Worm (Caenorhabditis elegans) whole organism, L2 larva: ENCODE data around the gene F01G10.6.

ENCODE experiments used
- F13H6.1 ChIP-seq: sonication (generic microtip); optimal IDR thresholded peaks from 2 replicates; lab custom pipeline; 2016; ENCODE audit warnings: missing genetic modification characterization, missing compliant biosample characterization
- R02D3.7 ChIP-seq: fragments of 150-350 bp; optimal IDR thresholded peaks from 2 replicates; lab custom pipeline; 2014; ENCODE audit warnings: missing biosample characterization, missing genetic modification characterization
- ZK546.5 ChIP-seq: sonication (generic microtip); optimal IDR thresholded peaks from 2 replicates; lab custom pipeline; 2017; ENCODE audit warnings: missing biosample characterization, missing genetic modification characterization
- aly-2 ChIP-seq: fragments of 150-350 bp; optimal IDR thresholded peaks from 2 replicates; lab custom pipeline; 2014; ENCODE audit warnings: missing biosample characterization, missing genetic modification characterization
- ama-1 ChIP-seq: fragments of 150-350 bp; optimal IDR thresholded peaks from 2 replicates; lab custom pipeline; 2018; ENCODE audit warnings: inconsistent platforms
- ceh-16 ChIP-seq: fragments of 150-350 bp; optimal IDR thresholded peaks from 2 replicates; lab custom pipeline; 2014; ENCODE audit warnings: missing biosample characterization, missing genetic modification characterization
- ceh-82 ChIP-seq: fragments of 150-350 bp; optimal IDR thresholded peaks from 2 replicates; lab custom pipeline; 2014; ENCODE audit warnings: missing biosample characterization, missing genetic modification characterization
- crh-2 ChIP-seq: sonication (generic microtip); optimal IDR thresholded peaks from 2 replicates; lab custom pipeline; 2017; ENCODE audit warnings: missing biosample characterization, missing genetic modification characterization
- dmd-4 ChIP-seq: sonication (generic microtip); optimal IDR thresholded peaks from 2 replicates; lab custom pipeline; 2017; ENCODE audit warnings: missing biosample characterization, missing genetic modification characterization
- egl-27 ChIP-seq: sonication (generic microtip); optimal IDR thresholded peaks from 3 replicates; lab custom pipeline; 2017; ENCODE audit warnings: missing biosample characterization, missing genetic modification reagents, missing genetic modification characterization
- elt-3 ChIP-seq: sonication (generic microtip); optimal IDR thresholded peaks from 2 replicates; lab custom pipeline; 2017; ENCODE audit warnings: missing biosample characterization, missing genetic modification characterization
- fos-1 ChIP-seq: fragments of 150-350 bp; optimal IDR thresholded peaks from 2 replicates; lab custom pipeline; 2014; ENCODE audit warnings: missing biosample characterization, missing genetic modification characterization
- gmeb-1 ChIP-seq: fragments of 150-350 bp; optimal IDR thresholded peaks from 2 replicates; lab custom pipeline; 2014; ENCODE audit warnings: missing biosample characterization, missing genetic modification characterization
- lin-13 ChIP-seq: fragments of 150-350 bp; optimal IDR thresholded peaks from 2 replicates; lab custom pipeline; 2014; ENCODE audit warnings: missing biosample characterization, missing genetic modification reagents, missing genetic modification characterization
- lin-39 ChIP-seq: fragments of 150-350 bp; optimal IDR thresholded peaks from 2 replicates; lab custom pipeline; 2014; ENCODE audit warnings: missing biosample characterization, missing genetic modification reagents, missing genetic modification characterization
- lsy-2 ChIP-seq, 2 experiments: fragments of 150-350 bp in 1 of 2; sonication (generic microtip) in 1 of 2; optimal IDR thresholded peaks; 2 replicates each; lab custom pipeline; 2014 to 2017; ENCODE audit warnings: missing biosample characterization in 2 of 2, missing genetic modification characterization in 2 of 2
- mab-5 ChIP-seq: fragments of 150-350 bp; optimal IDR thresholded peaks from 2 replicates; lab custom pipeline; 2014; ENCODE audit warnings: missing biosample characterization, missing genetic modification characterization
- mbf-1 ChIP-seq: sonication (generic microtip); optimal IDR thresholded peaks from 2 replicates; lab custom pipeline; 2017; ENCODE audit warnings: missing biosample characterization, missing genetic modification characterization
- mdl-1 ChIP-seq, 2 experiments: fragments of 150-350 bp in 1 of 2; sonication (generic microtip) in 1 of 2; optimal IDR thresholded peaks; 2 replicates each; lab custom pipeline; 2017; ENCODE audit warnings: missing biosample characterization in 2 of 2, missing genetic modification characterization in 2 of 2
- nhr-10 ChIP-seq: sonication (generic microtip); optimal IDR thresholded peaks from 2 replicates; lab custom pipeline; 2017; ENCODE audit warnings: missing biosample characterization, missing genetic modification characterization
- nhr-11 ChIP-seq: fragments of 150-350 bp; optimal IDR thresholded peaks from 2 replicates; lab custom pipeline; 2014; ENCODE audit warnings: missing biosample characterization, missing genetic modification characterization
- nhr-12 ChIP-seq: fragments of 150-350 bp; optimal IDR thresholded peaks from 2 replicates; lab custom pipeline; 2014; ENCODE audit warnings: missing biosample characterization, missing genetic modification characterization
- nhr-129 ChIP-seq: fragments of 150-350 bp; optimal IDR thresholded peaks from 2 replicates; lab custom pipeline; 2014; ENCODE audit warnings: missing biosample characterization, missing genetic modification characterization
- nhr-23 ChIP-seq: fragments of 150-350 bp; optimal IDR thresholded peaks from 2 replicates; lab custom pipeline; 2014; ENCODE audit warnings: missing biosample characterization, missing genetic modification reagents, missing genetic modification characterization
- nhr-237 ChIP-seq: fragments of 150-350 bp; optimal IDR thresholded peaks from 2 replicates; lab custom pipeline; 2014; ENCODE audit warnings: missing biosample characterization, missing genetic modification characterization
- nhr-6 ChIP-seq: fragments of 150-350 bp; optimal IDR thresholded peaks from 2 replicates; lab custom pipeline; 2014; ENCODE audit warnings: missing biosample characterization, missing genetic modification characterization
- nhr-77 ChIP-seq: fragments of 150-350 bp; optimal IDR thresholded peaks from 2 replicates; lab custom pipeline; 2014; ENCODE audit warnings: missing biosample characterization, missing genetic modification characterization
- peb-1 ChIP-seq: fragments of 150-350 bp; optimal IDR thresholded peaks from 2 replicates; lab custom pipeline; 2014; ENCODE audit warnings: missing biosample characterization, missing genetic modification characterization
- sem-4 ChIP-seq: fragments of 150-350 bp; optimal IDR thresholded peaks from 2 replicates; lab custom pipeline; 2014; ENCODE audit warnings: missing biosample characterization, missing genetic modification reagents, missing genetic modification characterization
- skn-1 ChIP-seq: sonication (generic microtip); optimal IDR thresholded peaks from 2 replicates; lab custom pipeline; 2017; ENCODE audit warnings: missing biosample characterization, missing genetic modification characterization
- sma-3 ChIP-seq: sonication (generic microtip); optimal IDR thresholded peaks from 2 replicates; lab custom pipeline; 2016; ENCODE audit warnings: missing genetic modification reagents, missing genetic modification characterization, missing compliant biosample characterization
- sma-9 ChIP-seq, 2 experiments: fragments of 150-350 bp in 1 of 2; sonication (generic microtip) in 1 of 2; optimal IDR thresholded peaks; 2 replicates each; lab custom pipeline; 2014 to 2016; ENCODE audit warnings: missing genetic modification characterization in 2 of 2, mild to moderate bottlenecking in 1 of 2, missing biosample characterization in 1 of 2, missing compliant biosample characterization in 1 of 2, missing genetic modification reagents in 1 of 2, moderate library complexity in 1 of 2
- snpc-4 ChIP-seq: fragments of 150-350 bp; optimal IDR thresholded peaks from 2 replicates; lab custom pipeline; 2014; ENCODE audit warnings: missing biosample characterization, missing genetic modification characterization
- unc-39 ChIP-seq: fragments of 150-350 bp; optimal IDR thresholded peaks from 2 replicates; lab custom pipeline; 2014; ENCODE audit warnings: missing biosample characterization, missing genetic modification characterization
- unc-55 ChIP-seq: fragments of 150-350 bp; sonication (generic microtip); optimal IDR thresholded peaks from 3 replicates; lab custom pipeline; 2014; ENCODE audit warnings: missing biosample characterization, missing genetic modification reagents, missing genetic modification characterization
- zag-1 ChIP-seq: fragments of 150-350 bp; optimal IDR thresholded peaks from 2 replicates; lab custom pipeline; 2014; ENCODE audit warnings: missing biosample characterization, missing genetic modification characterization
- ztf-1 ChIP-seq: fragments of 200-800 bp; sonication (Bioruptor generic); conservative IDR thresholded peaks from 2 replicates; pipeline ENCODE4 v1.3.6; 2022; ENCODE audit warnings: missing genetic modification characterization, missing compliant biosample characterization
- ztf-11 ChIP-seq: sonication (generic microtip); optimal IDR thresholded peaks from 2 replicates; lab custom pipeline; 2017; ENCODE audit warnings: missing biosample characterization, missing genetic modification characterization
- ztf-4 ChIP-seq: fragments of 150-350 bp; optimal IDR thresholded peaks from 2 replicates; lab custom pipeline; 2014; ENCODE audit warnings: missing biosample characterization, missing genetic modification characterization

F01G10.6 gene

ce11 chrIV:10222122-10222589 is 5.3 kb downstream of the F01G10.6 start, which contains the start of gene C24F3.2 (continued):
- TF ChIP-seq dmd-4 = no peak
- TF ChIP-seq nhr-12 (tag; lab: Kevin White, UChicago) = no peak
- TF ChIP-seq lin-13 = peak; percentile 0
- TF ChIP-seq sma-9 (GFP tag; optimal IDR thresholded peaks at IDR 0.05; lab: Kevin White, UChicago) = peak; percentile 39
- no peak for TF ChIP-seq sma-9 (tag; optimal IDR thresholded peaks at IDR 0.05; lab: Kevin White, UChicago)
- no peak for TF ChIP-seq skn-1
- peak; percentile 24 for TF ChIP-seq ama-1
- TF ChIP-seq unc-39 (tag; lab: Kevin White, UChicago) = no peak
- no peak for TF ChIP-seq mbf-1 (tag; lab: Kevin White, UChicago)
- TF ChIP-seq elt-3 (tag; lab: Kevin White, UChicago) = no peak
- TF ChIP-seq ceh-16 = no peak
- TF ChIP-seq egl-27 (tag; lab: Kevin White, UChicago) = peak; percentile 11
- peak; percentile 65 for TF ChIP-seq sem-4 (tag; lab: Kevin White, UChicago)
- TF ChIP-seq nhr-77 (tag; lab: Kevin White, UChicago) = no peak
- no peak for TF ChIP-seq snpc-4 (tag; lab: Kevin White, UChicago)
- TF ChIP-seq gmeb-1 (tag; lab: Kevin White, UChicago) = peak; percentile 52
- TF ChIP-seq ztf-1 = no peak

DNA sequence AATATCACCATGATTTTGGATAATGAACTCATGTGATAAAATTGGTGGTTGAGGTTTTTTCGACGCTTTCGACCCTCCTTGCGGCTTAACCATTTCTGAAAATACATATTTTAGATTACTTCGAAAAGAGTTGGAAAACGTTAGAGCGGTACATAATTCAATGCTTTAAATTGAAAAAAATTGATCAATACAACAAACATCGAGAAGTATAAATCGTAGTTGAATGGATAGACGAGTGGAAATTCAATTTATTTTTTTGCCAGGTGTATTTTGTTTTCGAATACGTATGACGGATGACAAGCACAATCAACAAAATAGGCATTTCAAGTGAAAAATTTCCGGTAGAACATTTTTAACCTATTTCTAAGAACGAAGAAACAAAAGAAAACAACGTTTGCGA is 6.2 kb downstream of the F01G10.6 start, which contains the start of gene tram-1:
TSS of gene tram-1 (minus strand) at position 101 of the 400 bp plus-strand sequence.
- TF ChIP-seq fos-1 (tag; lab: Kevin White, UChicago) (no peak), mab-5 (tag; lab: Kevin White, UChicago) (no peak), aly-2 (no peak), peb-1 (no peak), lsy-2 (tag; optimal IDR thresholded peaks at IDR 0.05; lab: Kevin White, UChicago) (no peak), crh-2 (tag; lab: Kevin White, UChicago) (peak; percentile 46), sma-9 (GFP tag; optimal IDR thresholded peaks at IDR 0.05; lab: Kevin White, UChicago) (no peak), sma-9 (tag; optimal IDR thresholded peaks at IDR 0.05; lab: Kevin White, UChicago) (no peak), unc-55 (GFP tag; lab: Kevin White, UChicago) (no peak)

- TF ChIP-seq egl-27 (tag; lab: Kevin White, UChicago) (no peak), gmeb-1 (tag; lab: Kevin White, UChicago) (no peak), lin-13 (no peak), ZK546.5 (tag; lab: Kevin White, UChicago) (no peak), sma-9 (GFP tag; optimal IDR thresholded peaks at IDR 0.05; lab: Kevin White, UChicago) (no peak), sma-9 (tag; optimal IDR thresholded peaks at IDR 0.05; lab: Kevin White, UChicago) (no peak), mdl-1 (tag; optimal IDR thresholded peaks at IDR 0.05; lab: Kevin White, UChicago) (no peak), ceh-16 (no peak), sma-3 (no peak), ztf-11 (tag; lab: Kevin White, UChicago) (no peak), F13H6.1 (tag; lab: Kevin White, UChicago) (no peak), lsy-2 (tag; optimal IDR thresholded peaks at IDR 0.05; lab: Kevin White, UChicago) (no peak), ama-1 (no peak), lin-39 (tag; lab: Kevin White, UChicago) (no peak), snpc-4 (tag; lab: Kevin White, UChicago) (no peak), ztf-4 (no peak), unc-39 (tag; lab: Kevin White, UChicago) (no peak), nhr-6 (tag; lab: Kevin White, UChicago) (no peak), nhr-129 (tag; lab: Kevin White, UChicago) (no peak)
Observed at ce11 chrIV:10219208-10219607, 8.2 kb downstream of the F01G10.6 start, which contains the start of gene qns-1. Gene qns-1 (minus strand): TSS chrIV:10219308.

DNA sequence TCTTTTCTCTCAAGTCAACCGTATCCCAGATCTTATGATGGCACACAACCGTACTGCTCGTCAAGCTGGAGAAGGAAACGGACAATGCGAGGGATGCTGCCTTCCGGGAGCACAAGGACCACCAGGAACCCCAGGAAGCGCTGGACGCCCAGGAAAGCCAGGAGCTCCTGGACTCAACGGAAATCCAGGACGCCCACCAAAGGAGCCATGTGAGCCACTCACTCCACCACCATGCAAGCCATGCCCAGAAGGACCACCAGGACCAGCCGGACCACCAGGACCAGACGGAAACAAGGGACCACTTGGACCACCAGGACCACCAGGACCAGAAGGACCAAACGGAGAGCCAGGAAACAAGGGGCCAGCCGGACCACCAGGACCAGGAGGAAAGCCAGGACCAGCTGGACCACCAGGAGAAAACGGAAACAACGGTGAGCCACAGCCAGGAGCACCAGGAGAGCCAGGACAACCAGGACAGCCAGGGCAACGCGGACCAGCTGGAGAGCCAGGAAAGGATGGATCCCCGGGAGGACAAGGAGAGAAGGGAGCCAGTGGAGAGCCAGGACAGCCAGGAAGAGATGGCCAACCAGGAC is 10.6 kb downstream of the F01G10.6 start:
- TF ChIP-seq unc-39 (tag; lab: Kevin White, UChicago) = no peak
- no peak for TF ChIP-seq snpc-4 (tag; lab: Kevin White, UChicago)
- no peak for TF ChIP-seq sem-4 (tag; lab: Kevin White, UChicago)
- no peak for TF ChIP-seq lin-13
- no peak for TF ChIP-seq nhr-12 (tag; lab: Kevin White, UChicago)
- TF ChIP-seq unc-55 (GFP tag; lab: Kevin White, UChicago) = no peak
- no peak for TF ChIP-seq fos-1 (tag; lab: Kevin White, UChicago)
- TF ChIP-seq crh-2 (tag; lab: Kevin White, UChicago) = no peak
- no peak for TF ChIP-seq peb-1
- no peak for TF ChIP-seq nhr-237 (tag; lab: Kevin White, UChicago)
- TF ChIP-seq ceh-82 (tag; lab: Kevin White, UChicago) = no peak
- no peak for TF ChIP-seq R02D3.7 (tag; lab: Kevin White, UChicago)
- TF ChIP-seq zag-1 (tag; lab: Kevin White, UChicago) = no peak
- TF ChIP-seq aly-2 = no peak
- TF ChIP-seq nhr-23 = no peak
- no peak for TF ChIP-seq ztf-4
- no peak for TF ChIP-seq nhr-11 (tag; lab: Kevin White, UChicago)
- no peak for TF ChIP-seq nhr-10 (tag; lab: Kevin White, UChicago)
